Fruit fly (Drosophila melanogaster): Measurements from ENCODE around the gene CG31515.

The CG31515 gene

dm6 chr3R:23347432-23348305 is 41.0 kb downstream of the CG31515 start, which contains the start of gene PolE1:
TSS of gene PolE1 (plus strand) at chr3R:23348128.
- TF ChIP-seq insv (optimal IDR thresholded peaks at IDR 0.05) (no peak), Myc (optimal IDR thresholded peaks at IDR 0.05) (no peak), h (optimal IDR thresholded peaks at IDR 0.05) (no peak), psq (optimal IDR thresholded peaks at IDR 0.05) (no peak), ttk (optimal IDR thresholded peaks at IDR 0.05) (no peak), Sin3A (optimal IDR thresholded peaks at IDR 0.05) (no peak)

- TF ChIP-seq h (optimal IDR thresholded peaks at IDR 0.05) = no peak
- no peak for TF ChIP-seq Sin3A (optimal IDR thresholded peaks at IDR 0.05)
- no peak for TF ChIP-seq insv (optimal IDR thresholded peaks at IDR 0.05)
- TF ChIP-seq Myc (optimal IDR thresholded peaks at IDR 0.05) = no peak
- no peak for TF ChIP-seq ttk (optimal IDR thresholded peaks at IDR 0.05)
- TF ChIP-seq psq (optimal IDR thresholded peaks at IDR 0.05) = no peak
Observed at dm6 chr3R:23346893-23347396, 41.8 kb downstream of the CG31515 start.

- no peak for TF ChIP-seq psq (optimal IDR thresholded peaks at IDR 0.05)
- no peak for TF ChIP-seq Sin3A (optimal IDR thresholded peaks at IDR 0.05)
- TF ChIP-seq insv (optimal IDR thresholded peaks at IDR 0.05) = no peak
- TF ChIP-seq h (optimal IDR thresholded peaks at IDR 0.05) = no peak
- TF ChIP-seq ttk (optimal IDR thresholded peaks at IDR 0.05) = no peak
Observed at dm6 chr3R:23346007-23346681, 42.6 kb downstream of the CG31515 start, which contains the start of gene pnt. TSS of gene pnt (minus strand) at chr3R:23346167.

dm6 chr3R:23345057-23345776 is 43.5 kb downstream of the CG31515 start:
- TF ChIP-seq Myc (optimal IDR thresholded peaks at IDR 0.05) (no peak), Sin3A (optimal IDR thresholded peaks at IDR 0.05) (no peak), psq (optimal IDR thresholded peaks at IDR 0.05) (no peak), ttk (optimal IDR thresholded peaks at IDR 0.05) (no peak), insv (optimal IDR thresholded peaks at IDR 0.05) (no peak), h (optimal IDR thresholded peaks at IDR 0.05) (no peak)

- TF ChIP-seq psq (optimal IDR thresholded peaks at IDR 0.05) = no peak
- no peak for TF ChIP-seq h (optimal IDR thresholded peaks at IDR 0.05)
- TF ChIP-seq Sin3A (optimal IDR thresholded peaks at IDR 0.05) = no peak
- no peak for TF ChIP-seq ttk (optimal IDR thresholded peaks at IDR 0.05)
- no peak for TF ChIP-seq Myc (optimal IDR thresholded peaks at IDR 0.05)
- no peak for TF ChIP-seq insv (optimal IDR thresholded peaks at IDR 0.05)
Observed at dm6 chr3R:23343707-23344310, 44.9 kb downstream of the CG31515 start.

- TF ChIP-seq Myc (optimal IDR thresholded peaks at IDR 0.05) (no peak), h (optimal IDR thresholded peaks at IDR 0.05) (no peak), ttk (optimal IDR thresholded peaks at IDR 0.05) (no peak), Sin3A (optimal IDR thresholded peaks at IDR 0.05) (no peak), insv (optimal IDR thresholded peaks at IDR 0.05) (no peak), psq (optimal IDR thresholded peaks at IDR 0.05) (no peak)
Observed at dm6 chr3R:23341769-23342352, 46.8 kb downstream of the CG31515 start.

dm6 chr3R:23340621-23341020 is 48.1 kb downstream of the CG31515 start:
- no peak for TF ChIP-seq insv (optimal IDR thresholded peaks at IDR 0.05)
- no peak for TF ChIP-seq Myc (optimal IDR thresholded peaks at IDR 0.05)
- TF ChIP-seq h (optimal IDR thresholded peaks at IDR 0.05) = no peak
- no peak for TF ChIP-seq psq (optimal IDR thresholded peaks at IDR 0.05)
- TF ChIP-seq Sin3A (optimal IDR thresholded peaks at IDR 0.05) = no peak
- no peak for TF ChIP-seq ttk (optimal IDR thresholded peaks at IDR 0.05)
